Worm (Caenorhabditis elegans): Measurements from ENCODE around the gene emc-5.

DNA sequence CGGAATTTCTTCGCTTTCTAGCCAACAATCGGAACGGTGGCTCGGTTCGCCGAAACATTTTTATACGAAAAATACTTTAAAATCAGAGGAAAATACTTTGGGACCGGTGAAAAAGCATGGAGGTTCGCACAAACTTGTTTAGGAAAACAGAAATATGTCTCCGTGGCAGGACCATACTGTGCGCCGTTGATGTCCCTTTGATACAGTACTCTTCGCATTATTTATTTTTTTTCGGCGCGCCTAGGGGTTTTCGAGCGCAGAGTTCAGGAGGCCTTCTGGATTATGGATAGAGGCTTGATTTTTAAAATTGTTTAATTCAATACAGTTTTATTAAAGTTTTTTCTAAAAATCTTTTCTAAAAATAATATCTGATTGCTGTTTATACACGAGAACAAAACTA lies 48.1 kb downstream of the emc-5 start, which contains the start of gene F54D5.9:
- TF ChIP-seq fkh-10 (GFP tag; optimal IDR thresholded peaks at IDR 0.05) (no peak), pat-9 (tag; optimal IDR thresholded peaks at IDR 0.05) (no peak), ets-4 (tag; optimal IDR thresholded peaks at IDR 0.05) (no peak), nhr-11 (tag; optimal IDR thresholded peaks at IDR 0.05) (no peak), sox-2 (GFP tag; IDR thresholded peaks at IDR 0.05) (no peak), ceh-34 (tag; optimal IDR thresholded peaks at IDR 0.05) (no peak), pha-2 (tag; optimal IDR thresholded peaks at IDR 0.05) (no peak), elt-2 (tag; optimal IDR thresholded peaks at IDR 0.05) (no peak), ama-1 (optimal IDR thresholded peaks at IDR 0.05) (no peak), syd-9 (tag; optimal IDR thresholded peaks at IDR 0.05) (no peak), nfya-1 (tag; optimal IDR thresholded peaks at IDR 0.05) (no peak)
